Fruit fly (Drosophila melanogaster) S2 (cell line): ENCODE data around the gene Ogg1.

Source experiments
- CG8478 ChIP-seq: fragments of >200 bp; optimal IDR thresholded peaks from 2 replicates; lab custom pipeline; 2018
- CTCF ChIP-seq, 2 experiments: fragments of >200 bp; optimal IDR thresholded peaks; 2 replicates each; lab custom pipeline; 2018

DNA sequence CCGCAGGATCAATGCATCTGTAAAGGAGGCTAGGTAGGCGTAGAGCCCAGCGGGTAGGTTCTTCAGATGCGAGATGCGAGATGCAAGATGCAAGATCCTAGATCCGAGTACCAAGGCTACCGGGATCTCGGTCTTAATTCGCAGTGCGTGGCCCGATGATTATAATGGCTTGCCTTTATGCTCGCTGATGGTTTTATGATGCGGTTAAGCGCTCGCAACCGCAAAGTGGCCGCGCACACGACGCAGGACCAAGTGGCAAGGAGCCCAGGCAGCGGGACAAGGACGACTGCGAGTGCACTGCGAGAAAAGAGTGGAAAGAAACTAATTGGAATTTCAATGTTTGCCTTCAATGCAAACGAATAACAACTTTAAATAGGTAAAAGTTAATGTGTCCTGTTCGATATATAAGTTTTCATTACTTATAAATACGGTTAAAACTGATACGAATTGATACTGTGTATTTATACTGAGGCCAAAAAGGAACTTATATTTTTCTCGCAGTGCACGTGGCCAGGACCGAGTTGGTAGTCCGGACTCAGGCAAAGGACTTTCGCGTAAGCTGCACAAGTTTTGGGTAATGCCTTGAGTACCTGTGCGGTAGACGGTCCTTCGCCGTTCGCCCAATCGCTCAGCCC is 36.1 kb upstream of the Ogg1 start:
- TF ChIP-seq CTCF (optimal IDR thresholded peaks at IDR 0.05; lab: Kevin White, UChicago) (no peak), CG8478 (lab: Kevin White, UChicago) (no peak)
